Worm (Caenorhabditis elegans): ENCODE results near the gene srx-90.

DNA sequence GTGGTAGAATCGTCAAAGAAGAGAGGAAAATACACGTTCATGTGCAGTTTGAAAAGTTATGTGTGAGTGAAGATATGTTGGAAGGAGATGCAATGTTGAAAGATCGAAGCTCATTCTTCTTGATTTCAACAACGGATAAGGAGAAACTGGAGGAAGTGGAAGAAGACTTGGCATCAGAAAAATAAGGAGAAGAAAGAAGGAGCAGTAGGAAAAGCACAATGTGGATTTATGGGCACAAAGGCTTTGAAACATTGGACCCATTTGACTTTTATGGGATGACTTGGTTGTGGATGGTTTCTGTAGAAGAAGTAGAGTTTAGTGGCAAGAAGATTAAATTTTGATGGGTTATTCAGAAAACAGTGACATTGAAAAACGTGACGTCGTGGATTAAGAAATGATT is 39.2 kb downstream of the srx-90 start:
- no peak for TF ChIP-seq unc-39 (tag; optimal IDR thresholded peaks at IDR 0.05)
- no peak for TF ChIP-seq F26F4.8 (GFP tag; conservative IDR thresholded peaks at IDR 0.05)
- no peak for TF ChIP-seq lsy-2 (tag; optimal IDR thresholded peaks at IDR 0.05)
- no peak for TF ChIP-seq nhr-77 (tag; optimal IDR thresholded peaks at IDR 0.05)
- TF ChIP-seq nhr-11 (tag; optimal IDR thresholded peaks at IDR 0.05): no peak
- TF ChIP-seq pha-4 (GFP tag; IDR thresholded peaks at IDR 0.05): no peak
- no peak for TF ChIP-seq pha-4 (tag; optimal IDR thresholded peaks at IDR 0.05)
